Worm (Caenorhabditis elegans) whole organism, L2 larva: Measurements from ENCODE around the gene Y6E2A.5.
"Not testable (repeated sequence)": the region's sequence is repeated elsewhere in the genome, so short reads cannot be mapped to it uniquely, and the experiment has no call there.

Experiments
- ceh-16 ChIP-seq: fragments of 150-350 bp; optimal IDR thresholded peaks from 2 replicates; lab custom pipeline; 2014; ENCODE audit warnings: missing biosample characterization, missing genetic modification characterization
- fos-1 ChIP-seq: fragments of 150-350 bp; optimal IDR thresholded peaks from 2 replicates; lab custom pipeline; 2014; ENCODE audit warnings: missing biosample characterization, missing genetic modification characterization
- lin-39 ChIP-seq: fragments of 150-350 bp; optimal IDR thresholded peaks from 2 replicates; lab custom pipeline; 2014; ENCODE audit warnings: missing biosample characterization, missing genetic modification reagents, missing genetic modification characterization
- mdl-1 ChIP-seq, 2 experiments: fragments of 150-350 bp in 1 of 2; sonication (generic microtip) in 1 of 2; optimal IDR thresholded peaks; 2 replicates each; lab custom pipeline; 2017; ENCODE audit warnings: missing biosample characterization in 2 of 2, missing genetic modification characterization in 2 of 2
- nhr-237 ChIP-seq: fragments of 150-350 bp; optimal IDR thresholded peaks from 2 replicates; lab custom pipeline; 2014; ENCODE audit warnings: missing biosample characterization, missing genetic modification characterization
- unc-62 ChIP-seq: fragments of 150-350 bp; optimal IDR thresholded peaks from 2 replicates; lab custom pipeline; 2014; ENCODE audit warnings: missing biosample characterization, missing genetic modification reagents, missing genetic modification characterization
- zag-1 ChIP-seq: fragments of 150-350 bp; optimal IDR thresholded peaks from 2 replicates; lab custom pipeline; 2014; ENCODE audit warnings: missing biosample characterization, missing genetic modification characterization

DNA sequence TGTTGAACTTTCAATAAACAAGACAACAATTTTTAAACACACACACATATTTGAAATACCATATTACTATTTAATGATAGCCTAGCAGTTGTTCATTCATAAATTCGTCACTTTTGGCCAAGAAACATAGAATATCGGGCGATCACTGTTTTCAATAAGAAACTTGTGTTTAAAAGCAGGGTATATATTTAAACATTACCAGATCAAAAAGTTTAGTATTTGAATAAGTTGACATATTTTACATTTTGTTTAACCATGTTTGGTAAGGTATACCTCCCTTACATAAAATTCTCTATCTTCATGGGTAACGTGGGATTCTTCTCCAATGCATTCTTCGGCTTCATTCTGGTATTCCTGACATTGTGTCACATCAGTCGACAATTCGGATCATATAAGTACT is 36.3 kb upstream of the Y6E2A.5 start, which contains the start of gene str-8:
- not testable (repeated sequence) for TF ChIP-seq nhr-237 (tag; lab: Kevin White, UChicago); fos-1; unc-62 (GFP tag; lab: Kevin White, UChicago); lin-39 (tag; lab: Kevin White, UChicago); mdl-1 (tag; optimal IDR thresholded peaks at IDR 0.05; lab: Kevin White, UChicago); ceh-16 (tag; lab: Kevin White, UChicago); zag-1 (tag; lab: Kevin White, UChicago)
